Worm (Caenorhabditis elegans) whole organism, midembryonic: ENCODE data around the gene R01H2.1.

Experiments
- T22C8.4 ChIP-seq: fragments of 200-800 bp; sonication (Bioruptor generic); IDR thresholded peaks from 2 replicates; pipeline ENCODE4 v1.3.6; 2022; ENCODE audit warnings: missing genetic modification characterization, missing compliant biosample characterization
- cog-1 ChIP-seq: sonication (generic microtip); optimal IDR thresholded peaks from 2 replicates; lab custom pipeline; 2016; ENCODE audit warnings: missing genetic modification characterization, missing compliant biosample characterization
- flt-1 ChIP-seq: fragments of 200-800 bp; sonication (Bioruptor generic); IDR thresholded peaks from 2 replicates; pipeline ENCODE4 v1.3.6; 2022; ENCODE audit warnings: missing genetic modification characterization, missing compliant biosample characterization
- klf-2 ChIP-seq: fragments of 200-800 bp; sonication (Bioruptor generic); conservative IDR thresholded peaks from 2 replicates; pipeline ENCODE4 v1.3.6; 2022; ENCODE audit warnings: missing genetic modification reagents, missing genetic modification characterization, missing compliant biosample characterization
- med-1 ChIP-seq: sonication (generic microtip); optimal IDR thresholded peaks from 2 replicates; lab custom pipeline; 2017; ENCODE audit warnings: missing genetic modification characterization, mild to moderate bottlenecking, missing compliant biosample characterization, antibody characterized with exemption, missing genetic modification reagents; ENCODE audit not compliant: insufficient read depth
- ref-1 ChIP-seq: fragments of 200-800 bp; sonication (Bioruptor generic); conservative IDR thresholded peaks from 2 replicates; pipeline ENCODE4 v1.3.6; 2022; ENCODE audit warnings: missing genetic modification reagents, missing genetic modification characterization, missing compliant biosample characterization
- ztf-29 ChIP-seq: fragments of 200-800 bp; sonication (Bioruptor generic); IDR thresholded peaks from 2 replicates; pipeline ENCODE4 v1.3.6; 2022; ENCODE audit warnings: missing genetic modification reagents, missing genetic modification characterization, missing compliant biosample characterization

DNA sequence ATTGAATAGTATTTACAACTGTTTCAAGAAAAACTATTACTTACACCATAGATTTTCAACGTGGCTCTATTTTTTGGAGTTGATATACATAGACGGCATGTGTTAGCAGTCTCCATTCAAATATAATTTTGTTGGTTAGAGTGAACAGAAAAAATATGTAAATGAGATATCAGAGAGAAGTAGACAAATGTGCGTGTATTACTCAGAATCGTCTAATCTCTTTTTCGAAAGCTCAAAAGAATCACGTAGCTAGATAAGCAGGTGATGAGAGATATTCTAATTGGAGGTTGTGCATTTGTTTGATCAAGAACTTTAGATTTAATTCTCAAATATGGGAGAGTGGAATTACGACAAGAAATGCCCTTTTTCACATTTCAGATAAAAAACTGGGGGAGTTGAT is 27.9 kb downstream of the R01H2.1 start, which contains the start of gene ZK418.10:
- TF ChIP-seq cog-1 (tag; lab: Kevin White, UChicago) (no peak), T22C8.4 (GFP tag; lab: Robert Waterston, UW) (no peak), ztf-29 (GFP tag; lab: Robert Waterston, UW) (no peak), flt-1 (no peak), ref-1 (GFP tag; lab: Robert Waterston, UW) (no peak), med-1 (GFP tag; lab: Kevin White, UChicago) (no peak), klf-2 (GFP tag; lab: Robert Waterston, UW) (no peak)
